Worm (Caenorhabditis elegans): ENCODE results near the gene str-94.

Gene str-94

DNA sequence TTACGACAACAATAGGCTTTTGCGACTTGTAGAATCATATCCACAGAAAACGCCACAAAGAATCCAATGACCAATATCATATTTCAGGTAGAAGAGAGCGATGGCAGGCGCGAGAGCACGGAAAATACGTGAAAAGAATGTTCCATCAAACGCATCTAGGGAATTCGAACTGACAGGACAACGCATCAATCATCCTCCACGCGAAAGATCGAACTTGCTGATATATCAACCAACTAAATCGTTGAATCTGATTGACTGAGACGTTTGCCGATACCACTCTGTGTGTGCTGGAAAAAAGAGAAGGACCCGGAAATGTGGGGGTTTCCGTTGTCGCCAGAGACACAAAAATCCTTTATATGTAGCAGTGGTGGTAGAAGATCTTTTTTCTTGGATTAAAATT lies 30.9 kb downstream of the str-94 start:
- TF ChIP-seq unc-62 (GFP tag; optimal IDR thresholded peaks at IDR 0.05) (peak; percentile 91), elt-1 (tag; optimal IDR thresholded peaks at IDR 0.05; ENCODE audit: borderline replicate concordance, insufficient read depth) (peak; percentile 6), flh-1 (GFP tag; optimal IDR thresholded peaks at IDR 0.05) (no peak)

DNA sequence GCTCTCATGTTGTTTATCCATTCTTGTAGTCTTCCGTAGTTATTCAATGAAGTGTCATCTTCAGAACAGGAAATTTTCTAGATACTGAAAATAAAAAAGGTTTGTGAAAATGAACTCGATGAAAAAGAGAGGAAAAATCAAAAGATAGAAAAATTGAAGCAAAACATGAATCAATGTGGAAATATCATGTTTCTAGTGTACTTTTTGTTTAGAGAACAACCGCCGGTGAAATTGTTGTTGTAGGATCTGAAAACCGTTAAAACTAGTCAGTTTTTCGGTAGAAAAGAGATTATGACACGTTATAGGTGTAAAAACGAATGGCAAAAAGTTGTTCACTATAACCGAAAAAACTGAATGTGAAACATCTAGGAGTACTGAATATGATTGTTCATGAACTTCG lies 31.9 kb downstream of the str-94 start, which contains the start of gene pacs-1:
Gene pacs-1, minus strand, starts transcription at position 101 of the 400 bp plus-strand sequence.
- TF ChIP-seq nhr-237 (tag; optimal IDR thresholded peaks at IDR 0.05) (no peak), flh-1 (GFP tag; optimal IDR thresholded peaks at IDR 0.05) (no peak), sptf-1 (tag; optimal IDR thresholded peaks at IDR 0.05) (no peak), unc-62 (GFP tag; optimal IDR thresholded peaks at IDR 0.05) (no peak), ham-2 (GFP tag; optimal IDR thresholded peaks at IDR 0.05) (no peak), mab-5 (tag; optimal IDR thresholded peaks at IDR 0.05) (no peak)

DNA sequence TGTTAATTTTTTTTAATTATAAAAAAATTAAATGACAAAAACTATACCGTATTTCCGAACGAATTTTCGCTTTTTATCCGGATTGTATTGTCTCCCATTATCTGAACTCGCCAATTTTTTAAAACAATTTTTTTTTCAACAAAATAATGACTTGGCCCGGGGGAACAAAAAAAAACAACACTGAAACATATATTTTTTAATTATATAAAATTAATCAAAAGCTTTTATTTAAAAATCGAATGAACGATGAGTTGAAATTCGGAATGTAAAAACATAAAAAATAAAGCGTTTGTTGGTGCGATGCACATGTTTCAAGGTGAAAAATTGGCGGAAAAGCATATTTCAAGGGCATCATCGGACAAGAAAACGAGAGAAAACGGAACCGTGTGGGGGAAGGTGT lies 35.6 kb downstream of the str-94 start, which contains the start of gene mdt-27:
Gene mdt-27, minus strand, starts transcription at position 101 of the 400 bp plus-strand sequence.
- TF ChIP-seq elt-3 (tag; optimal IDR thresholded peaks at IDR 0.05) (no peak), mls-2 (tag; optimal IDR thresholded peaks at IDR 0.05) (no peak), nhr-12 (tag; optimal IDR thresholded peaks at IDR 0.05) (no peak), ztf-11 (tag; optimal IDR thresholded peaks at IDR 0.05) (no peak), ceh-83 (GFP tag; optimal IDR thresholded peaks at IDR 0.05) (no peak), zip-8 (tag; optimal IDR thresholded peaks at IDR 0.05) (no peak), ceh-43 (GFP tag; optimal IDR thresholded peaks at IDR 0.05) (no peak), ces-1 (GFP tag; optimal IDR thresholded peaks at IDR 0.05) (no peak), sptf-1 (tag; optimal IDR thresholded peaks at IDR 0.05) (no peak), mep-1 (tag; optimal IDR thresholded peaks at IDR 0.05) (no peak), nhr-237 (tag; optimal IDR thresholded peaks at IDR 0.05) (no peak), lin-32 (GFP tag; optimal IDR thresholded peaks at IDR 0.05) (no peak), sem-2 (GFP tag; optimal IDR thresholded peaks at IDR 0.05) (no peak), unc-39 (tag; optimal IDR thresholded peaks at IDR 0.05) (no peak), pha-4 (tag; optimal IDR thresholded peaks at IDR 0.05) (no peak), nhr-2 (tag; optimal IDR thresholded peaks at IDR 0.05) (no peak), tbx-8 (GFP tag; optimal IDR thresholded peaks at IDR 0.05) (no peak), cnd-1 (tag; optimal IDR thresholded peaks at IDR 0.05) (no peak), flh-1 (GFP tag; optimal IDR thresholded peaks at IDR 0.05) (no peak)

DNA sequence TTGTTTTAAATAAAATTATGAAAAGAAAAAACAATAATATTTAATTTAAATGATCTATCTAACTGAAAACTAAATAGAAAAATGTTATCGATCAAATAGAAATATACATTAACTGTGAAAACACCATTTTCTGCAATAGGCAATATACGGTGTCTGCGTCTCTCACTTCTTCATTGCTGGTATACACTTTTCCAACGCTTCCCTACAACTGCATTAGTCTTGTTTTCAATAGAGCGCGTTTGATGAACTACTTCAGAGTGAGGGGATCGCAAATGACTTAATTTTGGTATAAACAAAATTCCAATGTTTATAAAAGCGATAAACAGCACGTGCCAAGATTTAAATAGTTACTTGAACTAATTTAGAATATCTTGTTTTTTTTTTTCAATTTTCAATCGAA lies 36.6 kb downstream of the str-94 start:
- TF ChIP-seq lin-32 (GFP tag; optimal IDR thresholded peaks at IDR 0.05) = no peak
- TF ChIP-seq nhr-237 (tag; optimal IDR thresholded peaks at IDR 0.05) = peak; percentile 67
- TF ChIP-seq pha-4 (tag; optimal IDR thresholded peaks at IDR 0.05) = peak; percentile 74
- TF ChIP-seq mep-1 (tag; optimal IDR thresholded peaks at IDR 0.05) = peak; percentile 76
- TF ChIP-seq lsy-2 (tag; optimal IDR thresholded peaks at IDR 0.05) = peak; percentile 46
- no peak for TF ChIP-seq nhr-2 (tag; optimal IDR thresholded peaks at IDR 0.05)
- TF ChIP-seq flh-1 (GFP tag; optimal IDR thresholded peaks at IDR 0.05) = no peak
- peak; percentile 98 for TF ChIP-seq ces-1 (GFP tag; optimal IDR thresholded peaks at IDR 0.05)
- TF ChIP-seq mls-2 (tag; optimal IDR thresholded peaks at IDR 0.05) = peak; percentile 27
- TF ChIP-seq ceh-39 (tag; optimal IDR thresholded peaks at IDR 0.05) = peak; percentile 40
- peak; percentile 82 for TF ChIP-seq unc-120 (tag; optimal IDR thresholded peaks at IDR 0.05; ENCODE audit: poor library complexity, severe bottlenecking)
- TF ChIP-seq elt-3 (tag; optimal IDR thresholded peaks at IDR 0.05) = no peak

DNA sequence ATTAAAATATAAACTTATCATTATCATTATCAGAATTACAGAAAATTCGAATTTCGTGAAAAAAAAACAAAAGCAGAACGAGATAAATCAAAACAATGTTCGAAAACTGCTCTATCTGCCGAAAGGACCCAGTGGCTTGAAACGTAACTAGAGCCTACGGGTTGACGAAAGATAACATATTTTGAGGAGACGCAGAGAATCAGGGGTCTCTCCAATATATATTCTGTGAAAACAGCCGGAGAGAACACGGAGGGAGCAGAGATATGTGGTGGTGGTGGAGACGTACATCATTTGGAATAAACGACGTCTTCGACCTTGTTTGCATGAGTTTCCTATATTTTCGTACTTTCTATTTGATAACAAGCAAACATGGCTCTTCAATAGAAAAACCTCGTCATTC lies 40.2 kb downstream of the str-94 start:
- TF ChIP-seq snpc-4 (tag; optimal IDR thresholded peaks at IDR 0.05) (no peak), ces-1 (GFP tag; optimal IDR thresholded peaks at IDR 0.05) (peak; percentile 32)

DNA sequence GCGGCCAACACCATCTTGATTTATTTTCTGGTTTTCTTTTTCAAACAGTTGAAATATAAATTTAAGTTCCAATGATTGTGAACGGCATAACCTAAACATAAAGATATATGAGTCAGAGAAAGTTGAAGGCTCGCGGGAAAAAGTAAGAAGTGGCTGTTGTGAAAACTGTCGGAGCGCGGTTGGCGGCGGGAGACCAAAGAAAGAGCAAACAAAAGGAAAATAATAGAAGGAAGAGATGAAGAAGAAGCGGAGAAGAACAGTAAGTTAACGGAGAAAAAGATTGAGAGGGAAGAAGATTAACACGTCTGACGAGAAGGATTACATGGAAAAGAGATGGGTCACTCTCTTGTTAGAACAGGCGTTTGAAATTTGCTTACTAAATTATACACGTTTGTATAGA lies 41.7 kb downstream of the str-94 start, which contains the start of gene inx-10:
Gene inx-10, minus strand, starts transcription at position 101 of the 400 bp plus-strand sequence.
- TF ChIP-seq ces-1 (GFP tag; optimal IDR thresholded peaks at IDR 0.05) = no peak
- TF ChIP-seq ztf-11 (tag; optimal IDR thresholded peaks at IDR 0.05) = no peak
- TF ChIP-seq unc-120 (tag; optimal IDR thresholded peaks at IDR 0.05; ENCODE audit: poor library complexity, severe bottlenecking) = no peak
- no peak for TF ChIP-seq zip-8 (tag; optimal IDR thresholded peaks at IDR 0.05)
- TF ChIP-seq nhr-28 (tag; optimal IDR thresholded peaks at IDR 0.05) = no peak
- TF ChIP-seq sptf-1 (tag; optimal IDR thresholded peaks at IDR 0.05) = no peak
- no peak for TF ChIP-seq sem-2 (GFP tag; optimal IDR thresholded peaks at IDR 0.05)
- no peak for TF ChIP-seq nhr-237 (tag; optimal IDR thresholded peaks at IDR 0.05)
- TF ChIP-seq nhr-76 (tag; optimal IDR thresholded peaks at IDR 0.05) = no peak
- TF ChIP-seq flh-1 (GFP tag; optimal IDR thresholded peaks at IDR 0.05) = no peak
- no peak for TF ChIP-seq ceh-43 (GFP tag; optimal IDR thresholded peaks at IDR 0.05)
- TF ChIP-seq pha-4 (tag; optimal IDR thresholded peaks at IDR 0.05) = no peak
- TF ChIP-seq blmp-1 (tag; optimal IDR thresholded peaks at IDR 0.05) = no peak
- TF ChIP-seq bed-3 (GFP tag; optimal IDR thresholded peaks at IDR 0.05) = no peak
- no peak for TF ChIP-seq lin-13 (tag; optimal IDR thresholded peaks at IDR 0.05)
- TF ChIP-seq snpc-4 (tag; optimal IDR thresholded peaks at IDR 0.05) = no peak
- no peak for TF ChIP-seq unc-62 (GFP tag; optimal IDR thresholded peaks at IDR 0.05)
- no peak for TF ChIP-seq elt-3 (tag; optimal IDR thresholded peaks at IDR 0.05)
- no peak for TF ChIP-seq mab-5 (tag; optimal IDR thresholded peaks at IDR 0.05)
- no peak for TF ChIP-seq nhr-12 (tag; optimal IDR thresholded peaks at IDR 0.05)
